Worm (Caenorhabditis elegans): Measurements from ENCODE around the gene rom-1.

DNA sequence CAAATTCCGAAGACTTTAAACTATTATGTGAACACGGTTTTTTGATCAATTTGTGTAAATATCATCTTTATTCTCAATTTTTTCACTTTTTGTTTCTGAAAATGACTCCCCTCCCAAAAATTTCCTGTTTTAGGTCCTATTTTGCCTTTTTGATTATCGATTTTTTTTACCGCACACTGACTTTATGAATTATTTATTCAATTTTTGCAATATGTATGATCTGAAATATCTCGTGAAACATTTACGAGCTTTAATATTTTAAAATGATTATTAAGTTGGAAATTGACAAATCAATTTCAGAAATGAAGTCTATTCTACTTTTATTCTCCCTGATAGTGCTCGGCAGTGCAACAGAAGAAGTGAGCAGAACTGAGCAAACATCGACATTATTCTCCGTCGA lies 27.6 kb upstream of the rom-1 start, which contains the start of gene C35D10.1:
- TF ChIP-seq rbr-2 (tag; optimal IDR thresholded peaks at IDR 0.05) (no peak), unc-62 (GFP tag; optimal IDR thresholded peaks at IDR 0.05 in 1 of 2) (no peak), unc-62 (tag; optimal IDR thresholded peaks at IDR 0.05) (no peak), lin-15B (tag; optimal IDR thresholded peaks at IDR 0.05) (no peak), zag-1 (tag; optimal IDR thresholded peaks at IDR 0.05) (no peak), snpc-4 (tag; optimal IDR thresholded peaks at IDR 0.05) (no peak), mes-2 (tag; optimal IDR thresholded peaks at IDR 0.05; ENCODE audit: poor library complexity, severe bottlenecking) (no peak), aly-2 (tag; optimal IDR thresholded peaks at IDR 0.05) (no peak), ZK337.2 (GFP tag; IDR thresholded peaks at IDR 0.05) (no peak), jun-1 (tag; optimal IDR thresholded peaks at IDR 0.05) (no peak)
